Worm (Caenorhabditis elegans) whole organism, L2 larva: Measurements from ENCODE around the gene cut-2.

Experiments
- fos-1 ChIP-seq: fragments of 150-350 bp; optimal IDR thresholded peaks from 2 replicates; lab custom pipeline; 2014; ENCODE audit warnings: missing biosample characterization, missing genetic modification characterization
- nhr-23 ChIP-seq: fragments of 150-350 bp; optimal IDR thresholded peaks from 2 replicates; lab custom pipeline; 2014; ENCODE audit warnings: missing biosample characterization, missing genetic modification reagents, missing genetic modification characterization

ce11 chrV:13371336-13371735, 43.4 kb upstream of the cut-2 start:
- TF ChIP-seq fos-1 (tag; lab: Kevin White, UChicago) (peak; percentile 74), nhr-23 (tag; lab: Kevin White, UChicago) (no peak)
